Worm (Caenorhabditis elegans) whole organism, L3 larva: ENCODE measurements around the gene unc-85.
A peak's percentile ranks its signal among the peaks of the same experiment; 100 is the strongest.

Experiments used
- ZK546.5 ChIP-seq: sonication (generic microtip); optimal IDR thresholded peaks from 2 replicates; lab custom pipeline; 2017; ENCODE audit warnings: missing biosample characterization, missing genetic modification characterization
- elt-1 ChIP-seq: fragments of 150-350 bp; optimal IDR thresholded peaks from 2 replicates; lab custom pipeline; 2014; ENCODE audit warnings: missing biosample characterization, missing genetic modification characterization
- elt-3 ChIP-seq, 3 experiments: fragments of 150-350 bp in 1 of 3; sonication (generic microtip) in 2 of 3; optimal IDR thresholded peaks; 2 replicates in 2 of 3; 4 replicates in 1 of 3; lab custom pipeline; 2014 to 2017; ENCODE audit warnings: missing biosample characterization in 3 of 3, missing genetic modification characterization in 3 of 3
- nfya-1 ChIP-seq: sonication (generic microtip); optimal IDR thresholded peaks from 2 replicates; lab custom pipeline; 2017; ENCODE audit warnings: missing genetic modification characterization, mild to moderate bottlenecking, missing compliant biosample characterization, antibody characterized with exemption, moderate library complexity; ENCODE audit not compliant: insufficient read depth
- nhr-11 ChIP-seq: fragments of 150-350 bp; optimal IDR thresholded peaks from 2 replicates; lab custom pipeline; 2014; ENCODE audit warnings: missing biosample characterization, missing genetic modification characterization
- nhr-76 ChIP-seq: fragments of 150-350 bp; sonication (generic microtip); optimal IDR thresholded peaks from 5 replicates; lab custom pipeline; 2014; ENCODE audit warnings: missing biosample characterization, missing genetic modification characterization
- pha-4 ChIP-seq: fragments of 150-350 bp; optimal IDR thresholded peaks from 2 replicates; lab custom pipeline; 2014; ENCODE audit warnings: missing biosample characterization, missing genetic modification reagents, missing genetic modification characterization

DNA sequence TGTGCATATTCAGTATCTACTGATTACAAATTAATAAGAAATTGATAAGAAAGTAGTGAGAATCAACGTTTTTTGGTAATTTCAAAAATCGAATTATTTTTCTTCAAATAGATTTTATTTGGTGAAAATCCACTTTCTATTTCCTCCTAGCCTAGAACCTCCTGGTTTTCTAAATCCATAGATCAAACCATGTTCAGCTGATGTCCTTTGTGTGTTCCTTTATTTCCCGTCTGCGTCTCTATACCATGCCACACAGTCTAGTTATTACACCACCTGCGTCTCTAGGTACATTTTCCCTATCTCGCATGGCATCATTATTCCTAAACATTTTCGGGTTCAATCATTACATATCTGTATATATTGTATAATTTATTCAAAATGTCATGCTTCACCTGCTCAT, 8.7 kb upstream of the unc-85 start, which contains the start of gene F10G7.5:
- TF ChIP-seq nhr-11 (tag; lab: Kevin White, UChicago) = no peak
- TF ChIP-seq nhr-76 (tag; lab: Kevin White, UChicago) = no peak
- TF ChIP-seq ZK546.5 (tag; lab: Kevin White, UChicago) = no peak
- TF ChIP-seq elt-3 (tag; optimal IDR thresholded peaks at IDR 0.05; lab: Kevin White, UChicago) = no peak
- TF ChIP-seq pha-4 = no peak
- TF ChIP-seq nfya-1 (tag; lab: Kevin White, UChicago) = peak; percentile 31
- TF ChIP-seq elt-1 (tag; lab: Kevin White, UChicago) = no peak
